Worm (Caenorhabditis elegans) whole organism, L4/young adult: Measurements from ENCODE around the gene H12C20.7.

ENCODE experiments used
- W03F9.2 ChIP-seq: fragments of 150-350 bp; optimal IDR thresholded peaks from 2 replicates; lab custom pipeline; 2014; ENCODE audit warnings: missing biosample characterization, missing genetic modification characterization
- dao-5 ChIP-seq: sonication (generic microtip); optimal IDR thresholded peaks from 2 replicates; lab custom pipeline; 2016; ENCODE audit warnings: missing genotype, missing genetic modification characterization, moderate library complexity, missing compliant biosample characterization
- him-1 ChIP-seq: sonication (generic microtip); optimal IDR thresholded peaks from 2 replicates; lab custom pipeline; 2016; ENCODE audit warnings: missing genotype, missing genetic modification reagents, missing genetic modification characterization, missing compliant biosample characterization

DNA sequence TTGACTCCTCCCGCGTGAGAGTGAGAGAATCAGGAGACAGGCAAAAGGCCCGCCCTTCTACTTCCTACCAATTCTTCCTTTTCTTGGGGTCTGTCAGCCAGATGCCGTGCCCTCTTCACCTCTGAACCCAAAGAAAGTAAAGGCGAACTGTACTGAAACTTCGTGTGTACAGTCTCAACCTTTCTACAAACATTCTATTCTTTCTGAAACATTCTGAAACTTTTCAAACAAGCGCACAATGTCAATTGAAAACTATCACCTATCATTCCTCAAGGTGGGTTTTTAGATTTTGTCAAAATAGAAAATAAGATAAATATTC is 40.3 kb downstream of the H12C20.7 start:
- TF ChIP-seq him-1 (tag; lab: Kevin White, UChicago) = no peak
- TF ChIP-seq W03F9.2 = no peak
- TF ChIP-seq dao-5 (tag; lab: Kevin White, UChicago) = no peak
